Fruit fly (Drosophila melanogaster) whole organism, prepupa: ENCODE measurements around the gene Nufip.
A peak's percentile ranks its signal among the peaks of the same experiment; 100 is the strongest.

Experiments
- CG10631 ChIP-seq: fragments of 200-800 bp; sonication (Bioruptor generic); optimal IDR thresholded peaks from 2 replicates; lab custom pipeline; 2016; ENCODE audit warnings: missing biosample characterization, missing genetic modification characterization
- CG10669 ChIP-seq: fragments of 200-800 bp; sonication (Bioruptor generic); optimal IDR thresholded peaks from 3 replicates; lab custom pipeline; 2018; ENCODE audit warnings: missing biosample characterization, mild to moderate bottlenecking, missing genetic modification characterization, moderate library complexity
- CG11294 ChIP-seq: fragments of 200-800 bp; sonication (Bioruptor generic); IDR thresholded peaks from 2 replicates; pipeline ENCODE4 v1.3.6; 2022; ENCODE audit warnings: missing biosample characterization, missing genetic modification characterization
- CG11762 ChIP-seq: fragments of 200-800 bp; sonication (Bioruptor generic); optimal IDR thresholded peaks from 3 replicates; lab custom pipeline; 2016; ENCODE audit warnings: missing biosample characterization, missing genetic modification characterization; ENCODE audit not compliant: insufficient read depth
- CG15336 ChIP-seq: fragments of 200-800 bp; sonication (Bioruptor generic); IDR thresholded peaks from 2 replicates; pipeline ENCODE4 v1.3.6; 2022; ENCODE audit warnings: missing biosample characterization, missing genetic modification characterization
- CG1621 ChIP-seq: fragments of 200-800 bp; sonication (Bioruptor generic); optimal IDR thresholded peaks from 3 replicates; lab custom pipeline; 2018; ENCODE audit warnings: missing biosample characterization, mild to moderate bottlenecking, missing genetic modification characterization
- CG16779 ChIP-seq: fragments of 200-800 bp; sonication (Bioruptor generic); optimal IDR thresholded peaks from 3 replicates; lab custom pipeline; 2017; ENCODE audit warnings: missing biosample characterization, mild to moderate bottlenecking, missing genetic modification characterization
- CG3032 ChIP-seq: fragments of 200-800 bp; optimal IDR thresholded peaks from 2 replicates; lab custom pipeline; 2019; ENCODE audit warnings: missing biosample characterization, mild to moderate bottlenecking, missing genetic modification characterization, moderate library complexity
- CG31627 ChIP-seq: fragments of 200-800 bp; sonication (Bioruptor generic); optimal IDR thresholded peaks from 3 replicates; lab custom pipeline; 2016; ENCODE audit warnings: missing biosample characterization, missing genetic modification characterization
- CG32006 ChIP-seq: fragments of 200-800 bp; sonication (Bioruptor generic); optimal IDR thresholded peaks from 3 replicates; lab custom pipeline; 2017; ENCODE audit warnings: missing biosample characterization, mild to moderate bottlenecking, missing genetic modification characterization
- CG3919 ChIP-seq: fragments of 200-800 bp; sonication (Bioruptor generic); optimal IDR thresholded peaks from 3 replicates; lab custom pipeline; 2016; ENCODE audit warnings: missing biosample characterization, missing genetic modification characterization
- CG4318 ChIP-seq: fragments of 200-800 bp; sonication (Bioruptor generic); optimal IDR thresholded peaks from 3 replicates; lab custom pipeline; 2017; ENCODE audit warnings: missing biosample characterization, mild to moderate bottlenecking, missing genetic modification characterization
- CG6163 ChIP-seq: fragments of 200-800 bp; sonication (Bioruptor generic); IDR thresholded peaks from 3 replicates; pipeline ENCODE4 v1.3.6; 2022; ENCODE audit warnings: missing biosample characterization, missing genetic modification characterization
- CG6276 ChIP-seq: fragments of 200-800 bp; sonication (Bioruptor generic); optimal IDR thresholded peaks from 2 replicates; lab custom pipeline; 2017; ENCODE audit warnings: missing biosample characterization, mild to moderate bottlenecking, missing genetic modification characterization
- CG6808 ChIP-seq: fragments of 200-800 bp; sonication (Bioruptor generic); optimal IDR thresholded peaks from 3 replicates; lab custom pipeline; 2017; ENCODE audit warnings: missing biosample characterization, missing genetic modification characterization, mild to moderate bottlenecking, moderate library complexity, missing genetic modification reagents
- CG6854 ChIP-seq: fragments of 200-800 bp; sonication (Bioruptor generic); optimal IDR thresholded peaks from 2 replicates; lab custom pipeline; 2017; ENCODE audit warnings: missing biosample characterization, mild to moderate bottlenecking, missing genetic modification characterization
- CG7368 ChIP-seq: fragments of 200-800 bp; sonication (Bioruptor generic); optimal IDR thresholded peaks from 3 replicates; lab custom pipeline; 2016; ENCODE audit warnings: missing biosample characterization, missing genetic modification characterization
- CG8119 ChIP-seq: fragments of 200-800 bp; sonication (Bioruptor generic); IDR thresholded peaks from 3 replicates; pipeline ENCODE4 v1.3.6; 2022; ENCODE audit warnings: missing biosample characterization, missing genetic modification characterization
- CG8319 ChIP-seq: fragments of 200-800 bp; sonication (Bioruptor generic); optimal IDR thresholded peaks from 3 replicates; lab custom pipeline; 2016; ENCODE audit warnings: missing biosample characterization, missing genetic modification characterization
- CG8632 ChIP-seq: fragments of 200-800 bp; sonication (Bioruptor generic); optimal IDR thresholded peaks from 3 replicates; lab custom pipeline; 2016; ENCODE audit warnings: missing biosample characterization, missing genetic modification characterization
- CG9139 ChIP-seq: fragments of 200-800 bp; sonication (Bioruptor generic); optimal IDR thresholded peaks from 3 replicates; lab custom pipeline; 2017; ENCODE audit warnings: missing biosample characterization, mild to moderate bottlenecking, missing genetic modification characterization
- Eip93F ChIP-seq: fragments of 200-800 bp; sonication (Bioruptor generic); optimal IDR thresholded peaks from 2 replicates; lab custom pipeline; 2016; ENCODE audit warnings: missing biosample characterization, mild to moderate bottlenecking, missing genetic modification characterization
- Ets21C ChIP-seq: fragments of 200-800 bp; sonication (Bioruptor generic); optimal IDR thresholded peaks from 3 replicates; lab custom pipeline; 2016; ENCODE audit warnings: missing biosample characterization, missing genetic modification characterization
- Ets96B ChIP-seq: fragments of 200-800 bp; optimal IDR thresholded peaks from 2 replicates; lab custom pipeline; 2019; ENCODE audit warnings: missing biosample characterization, mild to moderate bottlenecking, missing genetic modification characterization, moderate library complexity
- Hr38 ChIP-seq: sonication (Bioruptor generic); optimal IDR thresholded peaks from 2 replicates; lab custom pipeline; 2016; ENCODE audit warnings: missing biosample characterization, missing genetic modification characterization
- Hr39 ChIP-seq: fragments of 200-800 bp; sonication (Bioruptor generic); optimal IDR thresholded peaks from 2 replicates; lab custom pipeline; 2016; ENCODE audit warnings: missing biosample characterization, missing genetic modification characterization
- OdsH ChIP-seq: fragments of 200-800 bp; sonication (Bioruptor generic); optimal IDR thresholded peaks from 3 replicates; lab custom pipeline; 2016; ENCODE audit warnings: missing biosample characterization, missing genetic modification characterization
- Smox ChIP-seq: fragments of 200-800 bp; sonication (Bioruptor generic); optimal IDR thresholded peaks from 3 replicates; lab custom pipeline; 2016; ENCODE audit warnings: missing biosample characterization, missing genetic modification characterization
- Sox102F ChIP-seq: fragments of 200-800 bp; sonication (Bioruptor generic); optimal IDR thresholded peaks from 2 replicates; lab custom pipeline; 2016; ENCODE audit warnings: missing biosample characterization, mild to moderate bottlenecking, missing genetic modification characterization
- Sox14 ChIP-seq: fragments of 200-800 bp; sonication (Bioruptor generic); optimal IDR thresholded peaks from 3 replicates; lab custom pipeline; 2016; ENCODE audit warnings: missing biosample characterization, missing genetic modification characterization
- Sox15 ChIP-seq: fragments of 200-800 bp; sonication (Bioruptor generic); optimal IDR thresholded peaks from 3 replicates; lab custom pipeline; 2016; ENCODE audit warnings: missing biosample characterization, missing genetic modification characterization
- achi ChIP-seq: fragments of 200-800 bp; sonication (Bioruptor generic); optimal IDR thresholded peaks from 3 replicates; lab custom pipeline; 2016; ENCODE audit warnings: missing biosample characterization, missing genetic modification characterization
- acj6 ChIP-seq: fragments of 200-800 bp; sonication (Bioruptor generic); optimal IDR thresholded peaks from 3 replicates; lab custom pipeline; 2016; ENCODE audit warnings: missing biosample characterization, missing genetic modification characterization
- cyc ChIP-seq: fragments of 200-800 bp; sonication (Bioruptor generic); optimal IDR thresholded peaks from 3 replicates; lab custom pipeline; 2016; ENCODE audit warnings: missing biosample characterization, missing genetic modification characterization
- eg ChIP-seq: fragments of 200-800 bp; sonication (Bioruptor generic); IDR thresholded peaks from 3 replicates; pipeline ENCODE4 v1.3.6; 2022; ENCODE audit warnings: missing biosample characterization, missing genetic modification characterization
- esn ChIP-seq: fragments of 200-800 bp; sonication (Bioruptor generic); optimal IDR thresholded peaks from 2 replicates; lab custom pipeline; 2016; ENCODE audit warnings: missing biosample characterization, mild to moderate bottlenecking, missing genetic modification characterization, moderate library complexity
- fd59A ChIP-seq: fragments of 200-800 bp; sonication (Bioruptor generic); optimal IDR thresholded peaks from 2 replicates; lab custom pipeline; 2017; ENCODE audit warnings: missing biosample characterization, mild to moderate bottlenecking, missing genetic modification characterization, missing genetic modification reagents
- fkh ChIP-seq: fragments of 200-800 bp; sonication (Bioruptor generic); optimal IDR thresholded peaks from 3 replicates; lab custom pipeline; 2017; ENCODE audit warnings: missing biosample characterization, mild to moderate bottlenecking, missing genetic modification characterization, moderate library complexity
- net ChIP-seq: fragments of 200-800 bp; sonication (Bioruptor generic); optimal IDR thresholded peaks from 3 replicates; lab custom pipeline; 2016; ENCODE audit warnings: missing biosample characterization, missing genetic modification characterization
- pdm3 ChIP-seq: fragments of 200-800 bp; sonication (Bioruptor generic); optimal IDR thresholded peaks from 3 replicates; lab custom pipeline; 2016; ENCODE audit warnings: missing biosample characterization, missing genetic modification characterization
- salr ChIP-seq, 2 experiments: fragments of 200-800 bp; sonication (Bioruptor generic); optimal IDR thresholded peaks; 3 replicates each; lab custom pipeline; 2016 to 2018; ENCODE audit warnings: missing biosample characterization in 2 of 2, missing genetic modification characterization in 2 of 2, mild to moderate bottlenecking in 1 of 2
- spab ChIP-seq: fragments of 200-800 bp; sonication (Bioruptor generic); optimal IDR thresholded peaks from 2 replicates; lab custom pipeline; 2017; ENCODE audit warnings: missing biosample characterization, mild to moderate bottlenecking, missing genetic modification characterization, missing genetic modification reagents
- ss ChIP-seq, 2 experiments: fragments of 200-800 bp; sonication (Bioruptor generic); optimal IDR thresholded peaks; 2 replicates in 1 of 2; 3 replicates in 1 of 2; lab custom pipeline; 2017 to 2018; ENCODE audit warnings: mild to moderate bottlenecking in 2 of 2, missing biosample characterization in 2 of 2, missing genetic modification characterization in 2 of 2, moderate library complexity in 1 of 2
- svp ChIP-seq: fragments of 200-800 bp; sonication (Bioruptor generic); peaks from one replicate; lab custom pipeline; 2016; ENCODE audit warnings: missing biosample characterization, missing genetic modification characterization

Nufip gene

DNA sequence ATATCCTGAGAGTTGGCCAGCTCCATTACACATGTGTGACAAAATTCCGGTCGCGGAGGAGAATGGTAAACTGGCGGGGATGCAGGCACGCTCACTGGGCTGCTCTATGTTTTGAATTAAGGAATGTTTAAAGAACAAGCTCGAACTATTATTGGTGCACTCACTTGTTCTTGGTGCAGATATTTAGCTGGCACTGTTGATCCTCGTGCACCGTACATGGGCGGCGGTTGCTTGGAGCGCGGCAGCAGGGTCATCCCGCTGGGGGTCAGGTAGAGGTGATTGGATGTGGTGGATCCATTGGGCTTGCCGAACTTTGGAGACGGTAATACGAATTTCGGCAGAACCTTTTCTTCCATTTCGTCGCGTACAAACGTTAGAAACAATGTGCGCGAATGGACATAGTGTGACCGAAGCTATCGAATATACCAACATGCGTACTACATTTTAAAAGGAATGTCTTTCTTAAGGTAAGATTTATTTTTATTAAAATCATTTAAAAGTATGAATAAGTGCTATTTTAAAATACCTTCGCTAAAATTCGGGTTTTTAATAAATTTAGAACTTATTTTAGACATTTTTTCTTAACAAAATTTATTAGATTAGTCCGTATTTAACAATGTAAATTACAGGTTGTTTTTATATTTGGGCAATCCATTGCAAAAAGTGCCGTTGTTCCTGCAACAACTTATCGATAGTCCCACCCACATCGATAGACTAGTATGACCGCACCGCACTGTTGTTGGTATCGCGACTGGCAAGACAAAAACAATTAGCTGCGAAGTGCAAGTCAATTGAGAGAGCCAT, at the start of gene Nufip, which contains the start of gene Atg3 (continued):
- TF ChIP-seq CG8119 (GFP tag; lab: Robert Waterston, UW) (no peak), CG11762 (no peak)

DNA sequence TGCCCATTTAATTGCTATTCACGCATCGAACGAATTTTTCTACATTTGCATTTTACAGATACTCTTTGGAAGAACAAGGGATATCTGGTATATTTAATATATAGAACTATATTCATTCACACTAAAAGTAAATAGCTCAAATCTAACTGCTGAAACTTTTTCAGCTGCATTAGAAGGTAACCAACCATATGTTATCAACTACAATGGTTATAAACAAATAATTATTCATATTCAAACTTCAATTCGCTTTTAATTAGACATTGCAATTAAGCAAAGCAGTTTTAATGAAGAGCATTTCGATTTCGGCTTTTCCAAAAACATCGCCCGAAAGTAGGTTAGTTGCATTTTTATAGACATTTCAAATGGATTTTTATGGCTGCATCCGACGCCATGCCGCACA, 48.2 kb upstream of the Nufip start:
- peak; percentile 2 for TF ChIP-seq CG32006 (GFP tag; lab: Kevin White, UChicago)
- no peak for TF ChIP-seq Ets21C (GFP tag; lab: Kevin White, UChicago)
- TF ChIP-seq eg (GFP tag; lab: Robert Waterston, UW), result peak; percentile 16; the same call in 1 of the 3 replicates
- no peak; the same call in 1 of the 2 replicates for TF ChIP-seq CG11294 (GFP tag; lab: Robert Waterston, UW)
- TF ChIP-seq, all 60 proteins: peak for 2

DNA sequence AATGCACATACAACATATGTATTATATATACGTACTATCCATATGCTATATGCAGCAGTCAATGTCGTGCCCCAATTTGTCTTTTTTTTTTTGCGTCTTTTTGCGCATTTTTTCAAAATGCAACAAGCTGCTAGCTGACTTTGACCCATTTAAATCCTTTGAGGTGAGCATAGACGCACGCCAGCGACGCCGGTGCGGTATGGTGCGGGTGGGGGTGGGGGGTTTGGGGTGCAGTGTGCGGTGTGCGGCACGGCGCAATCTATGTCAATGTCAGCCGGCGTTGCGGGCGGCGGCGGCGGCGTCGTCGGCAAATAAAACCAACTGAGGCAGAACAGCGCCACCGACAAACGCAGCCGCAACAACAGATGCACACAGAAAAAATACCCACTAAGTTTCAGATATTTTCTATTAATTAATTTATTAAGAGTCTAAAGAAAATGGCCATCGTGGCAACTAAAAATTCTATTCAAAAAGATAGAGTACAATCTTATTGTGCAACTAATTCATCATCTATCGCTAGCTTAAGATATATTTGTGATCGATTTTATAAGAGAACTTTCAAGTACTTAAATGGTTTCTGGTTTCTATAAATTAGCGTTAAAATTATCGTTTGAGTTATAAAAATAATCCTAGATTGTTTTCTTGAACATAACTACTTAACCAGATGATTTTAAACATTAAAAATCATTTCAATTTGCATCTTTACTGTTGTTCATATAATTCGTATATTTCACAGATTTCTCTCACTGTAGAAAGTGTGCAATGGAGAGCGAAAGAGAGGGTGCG, 47.1 kb upstream of the Nufip start:
- TF ChIP-seq CG7368 (GFP tag; lab: Kevin White, UChicago) (no peak), Eip93F (no peak), fd59A (GFP tag; lab: Kevin White, UChicago) (no peak), CG16779 (tag; lab: Kevin White, UChicago) (no peak), CG3919 (GFP tag; lab: Kevin White, UChicago) (no peak), CG9139 (GFP tag; lab: Kevin White, UChicago) (no peak), Sox14 (no peak), svp (GFP tag; lab: Kevin White, UChicago) (peak; percentile 23), pdm3 (GFP tag; lab: Kevin White, UChicago) (no peak), CG6808 (no peak), esn (GFP tag; lab: Kevin White, UChicago) (no peak), Sox102F (GFP tag; lab: Kevin White, UChicago) (no peak), Hr38 (GFP tag; lab: Kevin White, UChicago) (no peak), fkh (GFP tag; lab: Kevin White, UChicago) (peak; percentile 9), OdsH (GFP tag; lab: Kevin White, UChicago) (peak; percentile 12), CG4318 (GFP tag; lab: Kevin White, UChicago) (no peak), CG32006 (GFP tag; lab: Kevin White, UChicago) (peak; percentile 54), CG15336 (GFP tag; lab: Robert Waterston, UW) (0 out of 2 replicates have a peak, but pooled peaks have one; percentile 6), ss (GFP tag; optimal IDR thresholded peaks at IDR 0.05; lab: Kevin White, UChicago) (no peak), achi (GFP tag; lab: Kevin White, UChicago) (no peak), Ets96B (tag; lab: Kevin White, UChicago) (no peak), CG10669 (GFP tag; lab: Kevin White, UChicago) (no peak), Sox15 (no peak), Hr39 (GFP tag; lab: Kevin White, UChicago) (no peak), CG8119 (GFP tag; lab: Robert Waterston, UW) (no peak), spab (GFP tag; lab: Kevin White, UChicago) (no peak), Smox (GFP tag; lab: Kevin White, UChicago) (no peak), CG8632 (no peak), Ets21C (GFP tag; lab: Kevin White, UChicago) (no peak), CG11762 (peak; percentile 6), CG1621 (tag; lab: Kevin White, UChicago) (no peak), salr (GFP tag; optimal IDR thresholded peaks at IDR 0.05; lab: Kevin White, UChicago) (no peak), acj6 (GFP tag; lab: Kevin White, UChicago) (no peak), CG6854 (no peak), CG31627 (no peak), net (no peak), CG8319 (no peak), cyc (GFP tag; lab: Kevin White, UChicago) (no peak), CG6163 (GFP tag; lab: Robert Waterston, UW) (0 out of 3 replicates have a peak, but pooled peaks have one; percentile 38), CG10631 (GFP tag; lab: Kevin White, UChicago) (no peak), CG3032 (tag; lab: Kevin White, UChicago) (no peak), CG6276 (GFP tag; lab: Kevin White, UChicago) (no peak)
